Worm (Caenorhabditis elegans): ENCODE results near the gene col-102.

Gene col-102

DNA sequence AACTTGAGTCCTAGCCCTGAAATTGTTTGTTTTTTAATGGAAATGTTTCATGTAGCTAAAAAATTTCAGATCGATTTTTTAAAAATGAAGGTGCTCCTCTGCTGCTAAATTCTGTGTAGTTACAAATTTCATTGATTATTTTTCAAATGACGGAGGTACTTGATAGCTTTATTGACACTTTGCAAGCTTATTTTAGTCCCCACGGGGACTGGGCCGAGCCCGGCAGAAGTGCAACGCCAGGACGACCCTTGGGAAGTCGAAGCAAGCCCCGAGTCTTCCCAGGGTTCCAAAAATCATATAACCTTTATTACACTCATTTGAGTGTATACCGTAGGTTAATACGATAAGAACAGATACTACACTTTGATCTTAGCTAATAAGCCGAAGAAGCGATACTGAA lies 19.6 kb downstream of the col-102 start:
- TF ChIP-seq mls-2 (tag; optimal IDR thresholded peaks at IDR 0.05) = no peak
- TF ChIP-seq ham-2 (GFP tag; optimal IDR thresholded peaks at IDR 0.05) = no peak
- TF ChIP-seq nhr-237 (tag; optimal IDR thresholded peaks at IDR 0.05) = no peak

- no peak for TF ChIP-seq lin-13 (tag; optimal IDR thresholded peaks at IDR 0.05)
- no peak for TF ChIP-seq lsy-2 (tag; optimal IDR thresholded peaks at IDR 0.05)
- no peak for TF ChIP-seq snpc-4 (tag; optimal IDR thresholded peaks at IDR 0.05)
- no peak for TF ChIP-seq M03D4.4 (tag; optimal IDR thresholded peaks at IDR 0.05)
- no peak for TF ChIP-seq sptf-1 (tag; optimal IDR thresholded peaks at IDR 0.05)
- TF ChIP-seq pha-4 (tag; optimal IDR thresholded peaks at IDR 0.05) = no peak
- TF ChIP-seq cnd-1 (tag; optimal IDR thresholded peaks at IDR 0.05) = no peak
- no peak for TF ChIP-seq tbx-8 (GFP tag; optimal IDR thresholded peaks at IDR 0.05)
- no peak for TF ChIP-seq elt-1 (tag; optimal IDR thresholded peaks at IDR 0.05; ENCODE audit: borderline replicate concordance, insufficient read depth)
- no peak for TF ChIP-seq nhr-237 (tag; optimal IDR thresholded peaks at IDR 0.05)
- no peak for TF ChIP-seq ceh-83 (GFP tag; optimal IDR thresholded peaks at IDR 0.05)
- TF ChIP-seq hlh-1 (tag; optimal IDR thresholded peaks at IDR 0.05) = no peak
- TF ChIP-seq zip-8 (tag; optimal IDR thresholded peaks at IDR 0.05) = no peak
- no peak for TF ChIP-seq ceh-43 (GFP tag; optimal IDR thresholded peaks at IDR 0.05)
- TF ChIP-seq elt-3 (tag; optimal IDR thresholded peaks at IDR 0.05) = no peak
- no peak for TF ChIP-seq ces-1 (GFP tag; optimal IDR thresholded peaks at IDR 0.05)
- no peak for TF ChIP-seq mep-1 (tag; optimal IDR thresholded peaks at IDR 0.05)
- TF ChIP-seq lin-32 (GFP tag; optimal IDR thresholded peaks at IDR 0.05) = no peak
Observed at ce11 chrIV:625947-626548, 21.8 kb downstream of the col-102 start.

ce11 chrIV:627237-627636 lies 23.0 kb downstream of the col-102 start, which contains the start of gene nhr-76:
nhr-76 (plus strand) TSS chrIV:627537.
- no peak for TF ChIP-seq mls-2 (tag; optimal IDR thresholded peaks at IDR 0.05)
- TF ChIP-seq elt-3 (tag; optimal IDR thresholded peaks at IDR 0.05) = no peak
- TF ChIP-seq snpc-4 (tag; optimal IDR thresholded peaks at IDR 0.05) = no peak
- TF ChIP-seq blmp-1 (tag; optimal IDR thresholded peaks at IDR 0.05) = no peak
- no peak for TF ChIP-seq zip-8 (tag; optimal IDR thresholded peaks at IDR 0.05)
- no peak for TF ChIP-seq nhr-2 (tag; optimal IDR thresholded peaks at IDR 0.05)
- TF ChIP-seq nhr-237 (tag; optimal IDR thresholded peaks at IDR 0.05) = no peak
- TF ChIP-seq ham-2 (GFP tag; optimal IDR thresholded peaks at IDR 0.05) = no peak
- TF ChIP-seq unc-120 (tag; optimal IDR thresholded peaks at IDR 0.05; ENCODE audit: poor library complexity, severe bottlenecking) = no peak
- TF ChIP-seq mab-5 (tag; optimal IDR thresholded peaks at IDR 0.05) = no peak
- no peak for TF ChIP-seq lsy-2 (tag; optimal IDR thresholded peaks at IDR 0.05)
- no peak for TF ChIP-seq cnd-1 (tag; optimal IDR thresholded peaks at IDR 0.05)
- no peak for TF ChIP-seq ces-1 (GFP tag; optimal IDR thresholded peaks at IDR 0.05)
- TF ChIP-seq M03D4.4 (tag; optimal IDR thresholded peaks at IDR 0.05) = no peak
- no peak for TF ChIP-seq mep-1 (tag; optimal IDR thresholded peaks at IDR 0.05)
- TF ChIP-seq sptf-1 (tag; optimal IDR thresholded peaks at IDR 0.05) = no peak
- no peak for TF ChIP-seq sem-2 (GFP tag; optimal IDR thresholded peaks at IDR 0.05)

DNA sequence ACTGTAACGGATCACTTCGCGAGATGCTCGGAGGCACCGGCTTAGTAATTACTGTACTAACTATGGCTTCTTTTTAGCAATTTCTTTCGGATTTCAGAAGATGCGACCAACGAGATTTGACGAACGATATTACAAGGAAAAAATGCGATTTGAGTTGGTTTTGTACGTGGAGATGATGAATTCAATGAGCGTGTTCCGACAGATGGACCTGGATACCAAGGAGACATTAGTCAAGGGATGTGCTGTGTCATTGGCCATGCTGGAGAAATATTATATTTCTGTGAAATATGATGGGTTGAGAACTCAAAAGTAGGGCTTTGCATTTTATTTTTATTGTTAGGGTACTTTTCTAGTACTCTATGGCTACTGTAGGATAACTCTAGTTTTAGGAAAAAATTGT lies 26.4 kb downstream of the col-102 start:
- TF ChIP-seq unc-62 (GFP tag; optimal IDR thresholded peaks at IDR 0.05) = no peak
- TF ChIP-seq ztf-11 (tag; optimal IDR thresholded peaks at IDR 0.05) = no peak
- TF ChIP-seq blmp-1 (tag; optimal IDR thresholded peaks at IDR 0.05) = no peak
- TF ChIP-seq ham-2 (GFP tag; optimal IDR thresholded peaks at IDR 0.05) = no peak
- no peak for TF ChIP-seq snpc-4 (tag; optimal IDR thresholded peaks at IDR 0.05)
- no peak for TF ChIP-seq M03D4.4 (tag; optimal IDR thresholded peaks at IDR 0.05)
- no peak for TF ChIP-seq zip-8 (tag; optimal IDR thresholded peaks at IDR 0.05)
- no peak for TF ChIP-seq elt-3 (tag; optimal IDR thresholded peaks at IDR 0.05)
- no peak for TF ChIP-seq pha-4 (tag; optimal IDR thresholded peaks at IDR 0.05)
- TF ChIP-seq nhr-2 (tag; optimal IDR thresholded peaks at IDR 0.05) = no peak

DNA sequence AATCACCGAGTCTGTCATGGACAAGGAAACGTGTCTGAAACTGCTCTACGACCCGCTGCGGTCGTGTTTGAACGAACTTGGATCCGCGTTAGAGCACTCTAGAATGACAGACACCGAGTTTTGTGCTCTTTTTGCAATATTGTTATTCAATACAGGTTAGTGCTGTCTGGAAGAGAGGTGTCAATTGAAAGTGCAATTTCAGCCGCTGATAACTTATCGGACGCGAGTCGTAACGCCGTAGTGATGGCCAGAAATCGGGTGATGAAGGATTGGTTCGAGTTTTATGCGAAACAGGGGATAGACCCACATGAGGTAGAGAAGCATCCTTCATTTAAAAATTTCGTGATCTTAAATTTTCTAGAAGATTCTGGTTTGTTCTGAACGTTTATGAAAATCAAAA lies 27.6 kb downstream of the col-102 start:
- no peak for TF ChIP-seq ham-2 (GFP tag; optimal IDR thresholded peaks at IDR 0.05)
- no peak for TF ChIP-seq lsy-2 (tag; optimal IDR thresholded peaks at IDR 0.05)
- no peak for TF ChIP-seq lin-32 (GFP tag; optimal IDR thresholded peaks at IDR 0.05)
- TF ChIP-seq drap-1 (GFP tag; optimal IDR thresholded peaks at IDR 0.05) = no peak

DNA sequence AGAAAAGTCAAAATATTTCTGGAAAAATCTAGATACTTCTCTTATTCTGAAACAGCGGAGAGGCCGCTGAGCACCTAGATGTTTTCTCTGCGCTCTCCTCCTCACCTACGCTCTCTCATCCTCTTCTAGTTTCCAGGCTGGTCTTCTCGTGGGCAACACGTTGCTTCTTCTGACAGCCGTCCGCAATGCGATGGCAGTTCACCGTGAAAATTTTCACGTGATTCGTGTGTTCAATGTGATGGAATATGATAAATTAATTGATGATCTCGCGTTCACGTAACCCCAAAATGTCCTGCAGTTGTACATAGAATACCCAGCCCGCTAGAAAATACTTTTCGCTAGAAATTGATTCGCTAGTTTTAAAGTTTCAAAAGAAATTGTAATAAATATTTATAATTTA lies 29.3 kb downstream of the col-102 start:
- TF ChIP-seq M03D4.4 (tag; optimal IDR thresholded peaks at IDR 0.05) = no peak
- TF ChIP-seq nhr-28 (tag; optimal IDR thresholded peaks at IDR 0.05) = no peak
- no peak for TF ChIP-seq sptf-1 (tag; optimal IDR thresholded peaks at IDR 0.05)
- TF ChIP-seq tbx-8 (GFP tag; optimal IDR thresholded peaks at IDR 0.05) = no peak
- no peak for TF ChIP-seq cnd-1 (tag; optimal IDR thresholded peaks at IDR 0.05)
- no peak for TF ChIP-seq blmp-1 (tag; optimal IDR thresholded peaks at IDR 0.05)
- no peak for TF ChIP-seq ceh-39 (tag; optimal IDR thresholded peaks at IDR 0.05)
- TF ChIP-seq elt-1 (tag; optimal IDR thresholded peaks at IDR 0.05; ENCODE audit: borderline replicate concordance, insufficient read depth) = no peak

All from whole organism, mixed stage, embryonic.